Worm (Caenorhabditis elegans): ENCODE measurements around the gene F54D10.4.

DNA sequence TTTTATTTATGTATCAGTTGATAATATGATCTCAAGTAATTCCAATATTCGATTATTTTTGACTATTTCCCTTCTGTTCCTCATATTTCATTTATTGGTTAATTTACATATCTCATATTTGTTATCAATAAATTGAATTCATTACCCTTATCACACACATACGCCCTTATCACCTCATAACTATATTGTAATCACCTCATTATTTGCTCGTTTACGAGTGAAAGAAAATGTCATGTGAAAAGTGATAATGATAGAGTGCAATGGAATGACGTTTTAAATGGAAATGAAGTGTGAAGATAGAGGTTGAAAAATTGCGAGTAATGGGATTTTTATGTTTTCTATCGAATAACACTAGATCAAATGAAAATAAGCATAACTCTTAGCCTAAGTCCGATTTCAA, 20.3 kb downstream of the F54D10.4 start:
- TF ChIP-seq scrt-1 (GFP tag; IDR thresholded peaks at IDR 0.05) (no peak), ama-1 (optimal IDR thresholded peaks at IDR 0.05) (no peak)

All from whole organism, early embryonic.